Fruit fly (Drosophila melanogaster): ENCODE data around the gene pns.

pns gene

DNA sequence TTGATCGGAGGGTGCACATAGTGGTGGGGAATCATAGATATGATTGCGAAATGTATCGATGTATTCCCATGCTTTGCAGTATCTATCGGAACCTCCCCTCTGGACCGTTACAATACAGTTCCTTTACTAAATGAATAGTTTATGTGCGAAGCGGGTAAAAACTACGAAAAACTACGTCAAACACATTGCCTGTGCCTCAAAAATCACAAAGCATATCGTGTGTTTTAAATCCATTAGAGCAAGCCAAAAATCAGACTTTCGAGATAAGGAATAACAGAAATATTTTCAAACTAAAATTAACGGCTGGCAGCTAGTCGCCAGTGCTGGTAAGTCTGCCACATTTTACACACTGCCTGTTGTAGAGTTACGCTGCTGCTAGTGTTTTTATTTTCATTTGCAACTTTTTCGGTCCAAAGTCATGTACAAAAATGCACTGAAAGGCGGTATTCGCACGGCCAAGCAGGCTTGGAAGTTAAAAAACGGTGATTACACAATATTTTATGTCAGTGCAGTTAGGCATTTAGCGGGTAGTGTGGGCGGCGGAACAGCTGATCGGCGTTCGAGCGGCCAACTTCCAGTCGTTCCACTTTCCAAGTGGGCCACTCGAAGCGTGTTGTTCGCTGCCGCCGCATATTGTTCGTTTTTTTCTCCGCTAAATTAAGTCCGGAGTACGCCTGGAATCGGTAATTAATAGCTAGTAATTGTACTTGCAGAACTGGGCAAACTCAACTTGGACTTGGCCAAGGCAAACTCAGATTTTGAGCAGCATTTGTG, 19.5 kb upstream of the pns start (continued):
- TF ChIP-seq CG8359 (GFP tag; optimal IDR thresholded peaks at IDR 0.05; ENCODE audit: borderline replicate concordance) (no peak), Atf3 (GFP tag; optimal IDR thresholded peaks at IDR 0.05) (peak; percentile 53), CG8478 (optimal IDR thresholded peaks at IDR 0.05) (no peak), CG31365 (tag; optimal IDR thresholded peaks at IDR 0.05) (no peak), CG10959 (GFP tag; IDR thresholded peaks at IDR 0.05) (no peak), CG14710 (tag; optimal IDR thresholded peaks at IDR 0.05) (peak; percentile 71), CG12104 (GFP tag; optimal IDR thresholded peaks at IDR 0.05) (peak; percentile 26), grn (GFP tag; optimal IDR thresholded peaks at IDR 0.05) (peak; percentile 46), CG2199 (GFP tag; IDR thresholded peaks at IDR 0.05) (0 out of 3 replicates have a peak, but pooled peaks have one; percentile 11), NfI (GFP tag; optimal IDR thresholded peaks at IDR 0.05) (peak; percentile 52), br (optimal IDR thresholded peaks at IDR 0.05) (no peak), ind (GFP tag; optimal IDR thresholded peaks at IDR 0.05) (peak; percentile 77), HLH54F (GFP tag; optimal IDR thresholded peaks at IDR 0.05) (peak; percentile 73), Lpt (GFP tag; optimal IDR thresholded peaks at IDR 0.05) (no peak), gfzf (GFP tag; optimal IDR thresholded peaks at IDR 0.05) (peak; percentile 47), Blimp-1 (GFP tag; optimal IDR thresholded peaks at IDR 0.05) (no peak), gro (GFP tag; optimal IDR thresholded peaks at IDR 0.05) (no peak), kay (GFP tag; optimal IDR thresholded peaks at IDR 0.05) (no peak), lbe (GFP tag; optimal IDR thresholded peaks at IDR 0.05) (peak; percentile 54), CG17802 (tag; optimal IDR thresholded peaks at IDR 0.05) (peak; percentile 10), pros (GFP tag; optimal IDR thresholded peaks at IDR 0.05) (no peak), slp2 (GFP tag; optimal IDR thresholded peaks at IDR 0.05) (peak; percentile 48), gsb (GFP tag; IDR thresholded peaks at IDR 0.05) (no peak), CG6654 (GFP tag; optimal IDR thresholded peaks at IDR 0.05) (no peak), dysf (GFP tag; IDR thresholded peaks at IDR 0.05) (peak; percentile 55; the same call in 1 of the 3 replicates), CG2116 (GFP tag; optimal IDR thresholded peaks at IDR 0.05) (peak; percentile 91), btn (GFP tag; optimal IDR thresholded peaks at IDR 0.05) (peak; percentile 72), pan (optimal IDR thresholded peaks at IDR 0.05) (no peak), pan (GFP tag; optimal IDR thresholded peaks at IDR 0.05 in 1 of 2, IDR thresholded peaks at IDR 0.05 in 1 of 2) (peak in 1 of 2 experiments; percentile 23), CG17359 (tag; optimal IDR thresholded peaks at IDR 0.05) (no peak), her (GFP tag; optimal IDR thresholded peaks at IDR 0.05) (peak; percentile 63), CG15601 (tag; optimal IDR thresholded peaks at IDR 0.05) (no peak), CG13296 (GFP tag; optimal IDR thresholded peaks at IDR 0.05) (no peak), Ravus (GFP tag; IDR thresholded peaks at IDR 0.05) (no peak), Adf1 (GFP tag; IDR thresholded peaks at IDR 0.05) (no peak; the same call in 1 of the 2 replicates), dati (GFP tag; IDR thresholded peaks at IDR 0.05) (no peak), cwo (GFP tag; optimal IDR thresholded peaks at IDR 0.05) (peak; percentile 6), CG7928 (GFP tag; optimal IDR thresholded peaks at IDR 0.05) (peak; percentile 7), CG30403 (GFP tag; optimal IDR thresholded peaks at IDR 0.05) (peak; percentile 59), Bteb2 (GFP tag; optimal IDR thresholded peaks at IDR 0.05) (peak; percentile 32), CG4820 (GFP tag; optimal IDR thresholded peaks at IDR 0.05) (peak; percentile 58), Pdp1 (GFP tag; optimal IDR thresholded peaks at IDR 0.05) (peak; percentile 69 to 88), Eip74EF (GFP tag; optimal IDR thresholded peaks at IDR 0.05) (no peak), CG33557 (GFP tag; optimal IDR thresholded peaks at IDR 0.05) (peak; percentile 3), Ptx1 (GFP tag; IDR thresholded peaks at IDR 0.05) (no peak), HmgD (GFP tag; optimal IDR thresholded peaks at IDR 0.05) (peak; percentile 51), ham (GFP tag; IDR thresholded peaks at IDR 0.05) (no peak), Fer1 (GFP tag; optimal IDR thresholded peaks at IDR 0.05) (no peak), CG13624 (GFP tag; optimal IDR thresholded peaks at IDR 0.05) (peak; percentile 69), fd96Cb (tag; optimal IDR thresholded peaks at IDR 0.05) (no peak)

Data from whole organism, embryonic.